Worm (Caenorhabditis elegans) whole organism, L1 larva: ENCODE data around the gene M04C3.5.

Experiments used
- C04F5.9 ChIP-seq: sonication (generic microtip); optimal IDR thresholded peaks from 2 replicates; lab custom pipeline; 2016; ENCODE audit warnings: missing genetic modification characterization, missing compliant biosample characterization
- Y116A8C.19 ChIP-seq: sonication (generic microtip); optimal IDR thresholded peaks from 2 replicates; lab custom pipeline; 2016; ENCODE audit warnings: missing compliant biosample characterization, missing genetic modification characterization, borderline replicate concordance
- alr-1 ChIP-seq: fragments of 200-800 bp; sonication (Bioruptor generic); optimal IDR thresholded peaks from 2 replicates; lab custom pipeline; 2018; ENCODE audit warnings: borderline replicate concordance, mild to moderate bottlenecking, missing genetic modification characterization, missing compliant biosample characterization
- dpl-1 ChIP-seq, 3 experiments: fragments of 150-350 bp in 2 of 3; sonication (generic microtip) in 1 of 3; optimal IDR thresholded peaks; 2 replicates each; lab custom pipeline; 2014 to 2017; ENCODE audit warnings: missing biosample characterization in 3 of 3, missing genetic modification characterization in 3 of 3, missing genetic modification reagents in 3 of 3
- dsc-1 ChIP-seq: sonication (generic microtip); optimal IDR thresholded peaks from 2 replicates; lab custom pipeline; 2016; ENCODE audit warnings: mild to moderate bottlenecking, missing genetic modification characterization, missing compliant biosample characterization
- efl-1 ChIP-seq, 4 experiments: fragments of 150-350 bp; optimal IDR thresholded peaks in 3 of 4; peaks in 1 of 4; 1 replicate in 1 of 4; 2 replicates in 3 of 4; lab custom pipeline; 2014; ENCODE audit warnings: missing biosample characterization in 2 of 4, missing genetic modification characterization in 2 of 4, missing genetic modification reagents in 2 of 4
- efl-3 ChIP-seq: fragments of 200-800 bp; sonication (Bioruptor generic); optimal IDR thresholded peaks from 2 replicates; lab custom pipeline; 2018; ENCODE audit warnings: mild to moderate bottlenecking, missing genetic modification characterization, missing compliant biosample characterization
- egl-13 ChIP-seq: sonication (generic microtip); optimal IDR thresholded peaks from 2 replicates; lab custom pipeline; 2016; ENCODE audit warnings: missing genotype, missing genetic modification reagents, missing genetic modification characterization, missing compliant biosample characterization
- egl-27 ChIP-seq, 2 experiments: fragments of 150-350 bp in 1 of 2; sonication (generic microtip); optimal IDR thresholded peaks; 3 replicates each; lab custom pipeline; 2017 to 2018; ENCODE audit warnings: missing biosample characterization in 2 of 2, missing genetic modification characterization in 2 of 2, missing genetic modification reagents in 2 of 2
- elt-3 ChIP-seq, 6 experiments: fragments of 150-350 bp in 1 of 6; sonication (generic microtip); optimal IDR thresholded peaks; 2 replicates each; lab custom pipeline; 2017 to 2018; ENCODE audit warnings: missing biosample characterization in 6 of 6, missing genetic modification characterization in 6 of 6, inconsistent platforms in 1 of 6
- hlh-17 ChIP-seq: fragments of 200-800 bp; sonication (Bioruptor generic); optimal IDR thresholded peaks from 2 replicates; lab custom pipeline; 2018; ENCODE audit warnings: missing genetic modification characterization, mild to moderate bottlenecking, missing compliant biosample characterization, moderate library complexity, borderline replicate concordance
- hlh-4 ChIP-seq: sonication (generic microtip); optimal IDR thresholded peaks from 2 replicates; lab custom pipeline; 2016; ENCODE audit warnings: mild to moderate bottlenecking, missing genetic modification characterization, missing compliant biosample characterization
- isw-1 ChIP-seq: fragments of 200-800 bp; sonication (Bioruptor generic); IDR thresholded peaks from 2 replicates; pipeline ENCODE4 v1.3.6; 2022; ENCODE audit warnings: missing genetic modification characterization, missing compliant biosample characterization
- lin-14 ChIP-seq: fragments of 200-800 bp; sonication (Bioruptor generic); optimal IDR thresholded peaks from 2 replicates; lab custom pipeline; 2018; ENCODE audit warnings: mild to moderate bottlenecking, missing genetic modification characterization, moderate library complexity, missing compliant biosample characterization
- lin-39 ChIP-seq: fragments of 150-350 bp; optimal IDR thresholded peaks from 2 replicates; lab custom pipeline; 2014; ENCODE audit warnings: missing biosample characterization, missing genetic modification reagents, missing genetic modification characterization
- nhr-28 ChIP-seq: fragments of 150-350 bp; optimal IDR thresholded peaks from 2 replicates; lab custom pipeline; 2014; ENCODE audit warnings: missing biosample characterization, missing genetic modification characterization
- nhr-76 ChIP-seq: sonication (generic microtip); optimal IDR thresholded peaks from 2 replicates; lab custom pipeline; 2017; ENCODE audit warnings: missing biosample characterization, missing genetic modification characterization
- nhr-77 ChIP-seq: fragments of 150-350 bp; optimal IDR thresholded peaks from 2 replicates; lab custom pipeline; 2014; ENCODE audit warnings: missing biosample characterization, missing genetic modification characterization
- nhr-85 ChIP-seq: sonication (generic microtip); peaks from one replicate; lab custom pipeline; 2016; ENCODE audit warnings: missing genetic modification characterization, inconsistent platforms, missing compliant biosample characterization
- snpc-4 ChIP-seq: fragments of 150-350 bp; optimal IDR thresholded peaks from 2 replicates; lab custom pipeline; 2014; ENCODE audit warnings: missing biosample characterization, missing genetic modification characterization
- snu-23 ChIP-seq: sonication (generic microtip); optimal IDR thresholded peaks from 2 replicates; lab custom pipeline; 2016; ENCODE audit warnings: missing genetic modification characterization, missing compliant biosample characterization
- sox-4 ChIP-seq: sonication (generic microtip); optimal IDR thresholded peaks from 2 replicates; lab custom pipeline; 2016; ENCODE audit warnings: missing genetic modification characterization, missing compliant biosample characterization
- sup-37 ChIP-seq: fragments of 200-800 bp; sonication (Bioruptor generic); optimal IDR thresholded peaks from 2 replicates; lab custom pipeline; 2018; ENCODE audit warnings: mild to moderate bottlenecking, missing genetic modification characterization, missing compliant biosample characterization
- unc-62 ChIP-seq: fragments of 150-350 bp; optimal IDR thresholded peaks from 2 replicates; lab custom pipeline; 2014; ENCODE audit warnings: missing biosample characterization, missing genetic modification reagents, missing genetic modification characterization
- vab-15 ChIP-seq: sonication (generic microtip); optimal IDR thresholded peaks from 2 replicates; lab custom pipeline; 2017; ENCODE audit warnings: missing genotype, mild to moderate bottlenecking, missing genetic modification characterization, missing compliant biosample characterization
- zag-1 ChIP-seq: fragments of 150-350 bp; optimal IDR thresholded peaks from 2 replicates; lab custom pipeline; 2014; ENCODE audit warnings: missing biosample characterization, missing genetic modification characterization
- zip-4 ChIP-seq: fragments of 200-800 bp; sonication (Bioruptor generic); optimal IDR thresholded peaks from 2 replicates; lab custom pipeline; 2018; ENCODE audit warnings: mild to moderate bottlenecking, missing genetic modification characterization, moderate library complexity, missing compliant biosample characterization
- ztf-4 ChIP-seq: fragments of 150-350 bp; optimal IDR thresholded peaks from 2 replicates; lab custom pipeline; 2014; ENCODE audit warnings: missing biosample characterization, missing genetic modification characterization

M04C3.5 gene

DNA sequence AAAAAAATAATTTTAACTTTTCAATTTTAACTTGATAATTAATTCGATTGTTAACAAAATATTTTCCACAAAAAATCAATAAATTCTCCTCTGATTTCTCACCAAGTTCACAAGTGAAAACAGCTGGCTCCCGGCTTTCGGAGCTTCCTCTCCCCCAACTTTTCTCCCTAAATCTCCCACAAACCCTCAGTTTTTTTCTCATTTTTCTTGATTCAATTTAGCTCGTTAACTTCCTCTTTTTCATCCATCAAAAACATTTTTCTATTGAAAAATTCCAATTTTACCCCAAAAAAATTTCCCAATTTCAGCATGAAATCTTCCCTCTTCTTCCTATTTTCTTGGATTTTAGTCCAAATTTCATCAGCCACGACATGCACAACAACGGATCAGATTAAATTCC is 20.9 kb downstream of the M04C3.5 start, which contains the start of gene Y43F8B.11:
TSS of gene Y43F8B.11 (plus strand) at position 301 of the 400 bp plus-strand sequence.
- no peak for TF ChIP-seq nhr-76 (tag; lab: Kevin White, UChicago)
- TF ChIP-seq dsc-1 (tag; lab: Kevin White, UChicago) = peak; percentile 48
- TF ChIP-seq zag-1 (tag; lab: Kevin White, UChicago) = no peak
- no peak for TF ChIP-seq egl-27 (tag; optimal IDR thresholded peaks at IDR 0.05; lab: Kevin White, UChicago)
- no peak for TF ChIP-seq nhr-28 (tag; lab: Kevin White, UChicago)
- TF ChIP-seq nhr-85 (tag; lab: Kevin White, UChicago) = peak; percentile 38

DNA sequence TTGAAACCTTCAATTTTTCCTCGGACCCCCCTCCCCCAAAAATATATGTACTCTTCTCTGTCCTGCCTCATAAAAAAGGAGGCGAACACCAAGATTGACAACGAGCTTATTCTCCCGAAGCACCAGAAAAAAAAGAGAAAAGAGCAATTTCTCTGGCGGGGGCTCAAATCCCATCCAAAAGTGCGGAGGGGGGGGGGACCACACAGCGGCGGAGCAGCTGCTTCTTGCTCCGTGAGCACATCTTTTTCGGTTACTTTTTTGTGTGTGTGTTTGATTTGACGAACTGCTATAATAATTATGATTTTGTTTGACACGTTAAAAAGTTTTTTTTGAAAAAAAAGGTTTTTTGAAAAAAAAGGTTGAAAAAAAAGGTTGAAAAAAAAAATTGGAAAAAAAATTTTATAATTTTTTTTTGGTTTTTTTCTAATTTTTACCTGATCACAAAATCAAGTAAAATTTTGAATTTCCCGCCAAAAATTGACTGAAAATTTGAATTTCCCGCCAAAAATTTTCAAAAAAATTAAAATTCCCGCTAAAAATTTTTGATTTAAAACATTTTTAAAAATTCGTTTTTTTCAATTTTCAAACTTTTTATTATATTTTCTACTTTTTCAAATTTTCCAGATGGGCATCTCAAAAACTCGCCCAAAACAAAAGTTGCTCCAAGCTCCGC is 24.4 kb downstream of the M04C3.5 start, which contains the start of gene Y43F8B.10:
TSS of gene Y43F8B.10 (plus strand) at position 623 of the 673 bp plus-strand sequence.
- TF ChIP-seq efl-1 (optimal IDR thresholded peaks at IDR 0.05; lab: Kevin White, UChicago) (no peak), efl-1 (GFP tag; optimal IDR thresholded peaks at IDR 0.05 in 1 of 2; lab: Kevin White, UChicago) (peak in 1 of 2 experiments; percentile 44), unc-62 (no peak)

ce11 chrV:19477302-19477701 is 27.8 kb downstream of the M04C3.5 start:
- TF ChIP-seq sox-4 (no peak), dpl-1 (GFP tag; optimal IDR thresholded peaks at IDR 0.05; lab: Kevin White, UChicago) (peak in 2 of 3 experiments; percentile 5 to 24), efl-1 (optimal IDR thresholded peaks at IDR 0.05; lab: Kevin White, UChicago) (peak; percentile 25 to 39), efl-1 (GFP tag; optimal IDR thresholded peaks at IDR 0.05 in 1 of 2; lab: Kevin White, UChicago) (peak; percentile 51 to 85)

ce11 chrV:19477852-19478251 is 28.3 kb downstream of the M04C3.5 start, which contains the start of gene Y43F8B.9:
Y43F8B.9 (plus strand) TSS chrV:19478152.
- TF ChIP-seq isw-1 (GFP tag; lab: Robert Waterston, UW) (no peak), nhr-85 (tag; lab: Kevin White, UChicago) (peak; percentile 54), snu-23 (GFP tag; lab: Kevin White, UChicago) (no peak), sup-37 (GFP tag; lab: Kevin White, UChicago) (no peak), hlh-17 (GFP tag; lab: Kevin White, UChicago) (no peak), Y116A8C.19 (tag; lab: Kevin White, UChicago) (no peak)

DNA sequence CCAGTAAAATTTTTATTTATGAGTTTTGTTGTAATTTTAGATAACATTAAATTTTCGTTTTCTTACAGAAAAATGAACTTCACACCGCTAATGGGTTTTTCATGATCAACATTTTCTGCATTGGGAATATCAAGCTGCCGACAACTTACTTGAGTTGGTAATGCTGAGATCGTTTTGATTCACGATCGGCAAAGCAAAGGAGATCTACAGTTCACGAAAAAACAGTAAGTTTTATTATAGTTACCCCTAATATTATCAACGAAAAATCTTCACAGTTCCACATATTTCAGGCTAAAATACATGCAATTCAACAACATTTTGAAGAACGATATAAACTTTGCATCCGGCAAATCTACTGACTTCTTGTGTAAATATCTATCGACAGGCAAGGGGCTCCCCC is 33.0 kb downstream of the M04C3.5 start, which contains the start of gene Y43F8B.22:
TSS of gene Y43F8B.22 (plus strand) at position 301 of the 400 bp plus-strand sequence.
- TF ChIP-seq lin-39 (tag; lab: Kevin White, UChicago) (no peak), sox-4 (no peak), efl-3 (no peak), Y116A8C.19 (tag; lab: Kevin White, UChicago) (no peak), zip-4 (GFP tag; lab: Kevin White, UChicago) (no peak), unc-62 (no peak), snpc-4 (tag; lab: Kevin White, UChicago) (no peak), lin-14 (GFP tag; lab: Kevin White, UChicago) (no peak), ztf-4 (tag; lab: Kevin White, UChicago) (no peak), vab-15 (tag; lab: Kevin White, UChicago) (no peak), isw-1 (GFP tag; lab: Robert Waterston, UW) (no peak), alr-1 (tag; lab: Kevin White, UChicago) (no peak), C04F5.9 (no peak), egl-13 (tag; lab: Kevin White, UChicago) (no peak), nhr-77 (tag; lab: Kevin White, UChicago) (no peak), hlh-4 (tag; lab: Kevin White, UChicago) (no peak), sup-37 (GFP tag; lab: Kevin White, UChicago) (no peak), nhr-85 (tag; lab: Kevin White, UChicago) (no peak)
- TF ChIP-seq, all 84 proteins: peak for 0

ce11 chrV:19484507-19484906 is 35.0 kb downstream of the M04C3.5 start, which contains the start of gene Y43F8B.17:
Y43F8B.17 (plus strand) TSS chrV:19484721.
- TF ChIP-seq elt-3 (tag; optimal IDR thresholded peaks at IDR 0.05; lab: Kevin White, UChicago) = no peak
- no peak for TF ChIP-seq egl-27 (tag; optimal IDR thresholded peaks at IDR 0.05; lab: Kevin White, UChicago)
- peak; percentile 58 for TF ChIP-seq nhr-85 (tag; lab: Kevin White, UChicago)
- TF ChIP-seq, all 84 proteins: peak for 1
